Fruit fly (Drosophila melanogaster): ENCODE data around the gene CG13599.

dm6 chr3R:23902557-23902956 lies 28.9 kb upstream of the CG13599 start:
- no peak for TF ChIP-seq CG8478 (optimal IDR thresholded peaks at IDR 0.05)
- peak; percentile 8 to 22 for TF ChIP-seq CTCF (optimal IDR thresholded peaks at IDR 0.05)
